Worm (Caenorhabditis elegans) whole organism, L2 larva: ENCODE measurements around the gene F10C1.3.

Source experiments
- ZK546.5 ChIP-seq: sonication (generic microtip); optimal IDR thresholded peaks from 2 replicates; lab custom pipeline; 2017; ENCODE audit warnings: missing biosample characterization, missing genetic modification characterization
- aly-2 ChIP-seq: fragments of 150-350 bp; optimal IDR thresholded peaks from 2 replicates; lab custom pipeline; 2014; ENCODE audit warnings: missing biosample characterization, missing genetic modification characterization
- ceh-82 ChIP-seq: fragments of 150-350 bp; optimal IDR thresholded peaks from 2 replicates; lab custom pipeline; 2014; ENCODE audit warnings: missing biosample characterization, missing genetic modification characterization
- elt-3 ChIP-seq: sonication (generic microtip); optimal IDR thresholded peaks from 2 replicates; lab custom pipeline; 2017; ENCODE audit warnings: missing biosample characterization, missing genetic modification characterization
- snpc-4 ChIP-seq: fragments of 150-350 bp; optimal IDR thresholded peaks from 2 replicates; lab custom pipeline; 2014; ENCODE audit warnings: missing biosample characterization, missing genetic modification characterization
- unc-55 ChIP-seq: fragments of 150-350 bp; sonication (generic microtip); optimal IDR thresholded peaks from 3 replicates; lab custom pipeline; 2014; ENCODE audit warnings: missing biosample characterization, missing genetic modification reagents, missing genetic modification characterization
- unc-62 ChIP-seq: fragments of 150-350 bp; optimal IDR thresholded peaks from 2 replicates; lab custom pipeline; 2014; ENCODE audit warnings: missing biosample characterization, missing genetic modification reagents, missing genetic modification characterization
- ztf-1 ChIP-seq: fragments of 200-800 bp; sonication (Bioruptor generic); conservative IDR thresholded peaks from 2 replicates; pipeline ENCODE4 v1.3.6; 2022; ENCODE audit warnings: missing genetic modification characterization, missing compliant biosample characterization

DNA sequence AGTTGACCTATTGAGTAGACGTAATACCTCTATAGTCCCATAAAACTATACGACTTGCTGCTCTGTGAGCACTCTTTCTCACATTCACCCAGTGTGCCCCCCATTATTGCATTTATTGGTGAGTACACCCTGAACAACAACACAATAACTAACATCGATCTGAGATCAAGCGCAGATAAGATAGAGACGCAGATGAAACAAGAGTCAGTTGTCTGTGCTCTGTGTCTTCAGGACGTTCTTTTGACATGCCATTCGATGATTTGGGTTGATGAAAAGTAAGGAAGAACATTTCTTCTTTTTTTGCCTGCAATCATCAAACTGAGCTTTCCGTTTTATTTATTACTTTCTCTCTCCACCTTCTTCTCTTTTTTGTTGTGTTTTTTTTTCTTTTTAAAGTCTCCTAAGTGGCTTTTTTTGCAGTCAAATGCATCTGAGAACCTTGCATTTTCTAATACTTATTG, 32.8 kb upstream of the F10C1.3 start, which contains the start of gene lect-2:
- TF ChIP-seq unc-62 (GFP tag; lab: Kevin White, UChicago): no peak
- TF ChIP-seq ZK546.5: no peak
- TF ChIP-seq aly-2 (tag; lab: Kevin White, UChicago): no peak
- no peak for TF ChIP-seq ceh-82 (tag; lab: Kevin White, UChicago)
- no peak for TF ChIP-seq snpc-4 (tag; lab: Kevin White, UChicago)
- no peak for TF ChIP-seq ztf-1 (GFP tag; lab: Robert Waterston, UW)
- no peak for TF ChIP-seq elt-3
- no peak for TF ChIP-seq unc-55 (GFP tag; lab: Kevin White, UChicago)
